Fruit fly (Drosophila melanogaster): ENCODE data around the gene mor.

The mor gene

DNA sequence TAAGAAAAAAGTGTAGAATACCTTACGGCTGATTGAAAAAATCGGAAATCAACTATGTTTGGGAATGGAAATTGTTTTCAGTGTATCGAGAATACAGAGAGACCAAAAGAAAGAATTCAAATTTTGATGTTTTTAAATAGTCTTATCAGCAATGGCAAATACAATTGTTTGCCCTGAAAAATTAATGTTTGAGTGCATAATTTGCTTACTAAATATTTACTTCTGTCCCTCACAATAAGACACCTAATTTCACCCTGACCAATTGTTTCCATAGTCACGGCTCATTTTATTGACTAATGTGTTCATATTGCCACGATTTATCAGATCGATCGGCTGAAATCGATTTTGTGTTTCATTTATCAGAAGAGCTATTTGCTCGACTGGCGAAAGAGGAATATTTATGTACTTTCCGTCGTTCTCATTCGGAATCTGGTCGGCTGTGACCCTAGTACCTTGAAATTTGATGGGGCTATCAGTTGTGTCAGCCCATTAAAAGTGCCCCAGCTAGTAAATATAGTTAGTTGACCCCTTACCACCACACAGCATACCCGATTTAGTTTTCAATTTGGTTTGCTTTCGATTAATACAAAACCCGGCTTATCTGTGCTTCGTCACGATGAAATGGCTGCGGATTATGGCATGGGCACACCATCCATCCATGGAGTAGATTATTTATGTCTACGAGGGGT is 11.0 kb upstream of the mor start (continued):
- no peak for TF ChIP-seq chif (GFP tag; optimal IDR thresholded peaks at IDR 0.05)
- TF ChIP-seq CG12219 (GFP tag; optimal IDR thresholded peaks at IDR 0.05), result peak; percentile 19
- TF ChIP-seq Dll (GFP tag; IDR thresholded peaks at IDR 0.05; ENCODE audit: partially characterized antibody), result no peak
- TF ChIP-seq sens (GFP tag), result peak; percentile 85
- no peak for TF ChIP-seq CG1647 (GFP tag; optimal IDR thresholded peaks at IDR 0.05)
- peak; percentile 19 for TF ChIP-seq CG12071 (GFP tag; optimal IDR thresholded peaks at IDR 0.05)
- peak; percentile 90 for TF ChIP-seq CG34376 (GFP tag; optimal IDR thresholded peaks at IDR 0.05)
- TF ChIP-seq ci (GFP tag; IDR thresholded peaks at IDR 0.05), result peak; percentile 47; the same call in 1 of the 3 replicates
- TF ChIP-seq Adf1 (GFP tag; IDR thresholded peaks at IDR 0.05), result no peak
- no peak for TF ChIP-seq YL-1 (GFP tag; optimal IDR thresholded peaks at IDR 0.05)
- TF ChIP-seq CG34422 (GFP tag; IDR thresholded peaks at IDR 0.05), result no peak
- TF ChIP-seq CG13894 (tag; optimal IDR thresholded peaks at IDR 0.05), result no peak
- TF ChIP-seq aop (GFP tag; IDR thresholded peaks at IDR 0.05), result no peak
- TF ChIP-seq al (GFP tag; IDR thresholded peaks at IDR 0.05), result no peak
- no peak for TF ChIP-seq jing (GFP tag; optimal IDR thresholded peaks at IDR 0.05)
- no peak for TF ChIP-seq peb (GFP tag; IDR thresholded peaks at IDR 0.05)
- no peak for TF ChIP-seq CG30403 (GFP tag; optimal IDR thresholded peaks at IDR 0.05)
- TF ChIP-seq nau (GFP tag; optimal IDR thresholded peaks at IDR 0.05), result peak; percentile 38
- TF ChIP-seq tna (GFP tag; IDR thresholded peaks at IDR 0.05; ENCODE audit: partially characterized antibody), result no peak
- peak; percentile 53 for TF ChIP-seq wek (GFP tag; optimal IDR thresholded peaks at IDR 0.05)
- TF ChIP-seq stc (GFP tag; IDR thresholded peaks at IDR 0.05), result no peak; the same call in 1 of the 2 replicates
- no peak for TF ChIP-seq Xbp1 (GFP tag; optimal IDR thresholded peaks at IDR 0.05)
- TF ChIP-seq Elba2 (GFP tag; optimal IDR thresholded peaks at IDR 0.05), result no peak
- TF ChIP-seq odd (GFP tag; optimal IDR thresholded peaks at IDR 0.05), result peak; percentile 9
- no peak for TF ChIP-seq inv (GFP tag; IDR thresholded peaks at IDR 0.05; ENCODE audit: partially characterized antibody)
- peak; percentile 29 for TF ChIP-seq Lhr (GFP tag; optimal IDR thresholded peaks at IDR 0.05)
- TF ChIP-seq h (optimal IDR thresholded peaks at IDR 0.05), result no peak
- no peak for TF ChIP-seq CG30431 (GFP tag; optimal IDR thresholded peaks at IDR 0.05)
- no peak for TF ChIP-seq Nf-YA (GFP tag; IDR thresholded peaks at IDR 0.05)
- no peak for TF ChIP-seq Rx (GFP tag; IDR thresholded peaks at IDR 0.05)
- no peak for TF ChIP-seq CG31365 (tag; optimal IDR thresholded peaks at IDR 0.05)
- no peak for TF ChIP-seq pfk (GFP tag; optimal IDR thresholded peaks at IDR 0.05)
- no peak for TF ChIP-seq psq (GFP tag; optimal IDR thresholded peaks at IDR 0.05)
- no peak for TF ChIP-seq CG32532 (GFP tag; IDR thresholded peaks at IDR 0.05)
- no peak for TF ChIP-seq B-H1 (GFP tag; IDR thresholded peaks at IDR 0.05)
- no peak for TF ChIP-seq NK7.1 (GFP tag; optimal IDR thresholded peaks at IDR 0.05)
- TF ChIP-seq CG7786 (GFP tag; optimal IDR thresholded peaks at IDR 0.05), result no peak
- no peak for TF ChIP-seq CG3838 (GFP tag; optimal IDR thresholded peaks at IDR 0.05)
- no peak for TF ChIP-seq BEAF-32 (GFP tag; optimal IDR thresholded peaks at IDR 0.05)
- no peak for TF ChIP-seq CG4617 (GFP tag; optimal IDR thresholded peaks at IDR 0.05; ENCODE audit: borderline replicate concordance)
- TF ChIP-seq MESR4 (GFP tag; optimal IDR thresholded peaks at IDR 0.05), result no peak
- peak; percentile 4 for TF ChIP-seq CG7987 (GFP tag; optimal IDR thresholded peaks at IDR 0.05)
- no peak for TF ChIP-seq CG17385 (GFP tag; optimal IDR thresholded peaks at IDR 0.05)
- no peak for TF ChIP-seq Sin3A (optimal IDR thresholded peaks at IDR 0.05)
- no peak for TF ChIP-seq Nf-YC (tag; optimal IDR thresholded peaks at IDR 0.05)
- no peak for TF ChIP-seq CG4328 (GFP tag; optimal IDR thresholded peaks at IDR 0.05)
- TF ChIP-seq Ada2b (GFP tag; IDR thresholded peaks at IDR 0.05), result no peak
- peak; percentile 2 for TF ChIP-seq CG12769 (tag; optimal IDR thresholded peaks at IDR 0.05)
- TF ChIP-seq CG17612 (GFP tag; IDR thresholded peaks at IDR 0.05), result no peak
- TF ChIP-seq CHES-1-like (GFP tag; optimal IDR thresholded peaks at IDR 0.05), result no peak
- TF ChIP-seq sens-2 (GFP tag; IDR thresholded peaks at IDR 0.05), result no peak

Measured in whole organism, embryonic.